Fruit fly (Drosophila melanogaster) Kc167 (cell line): ENCODE measurements around the gene CG10431.

Experiments
- Myc ChIP-seq: fragments of >200 bp; optimal IDR thresholded peaks from 2 replicates; lab custom pipeline; 2017; ENCODE audit warnings: missing external identifiers
- Sin3A ChIP-seq: fragments of >200 bp; optimal IDR thresholded peaks from 2 replicates; lab custom pipeline; 2018; ENCODE audit warnings: missing external identifiers
- h ChIP-seq: fragments of >200 bp; optimal IDR thresholded peaks from 3 replicates; lab custom pipeline; 2018; ENCODE audit warnings: missing external identifiers
- insv ChIP-seq: fragments of >200 bp; optimal IDR thresholded peaks from 3 replicates; lab custom pipeline; 2018; ENCODE audit warnings: missing external identifiers
- psq ChIP-seq: fragments of >200 bp; optimal IDR thresholded peaks from 2 replicates; lab custom pipeline; 2017; ENCODE audit warnings: missing external identifiers
- ttk ChIP-seq: sonication (Bioruptor generic); optimal IDR thresholded peaks from 2 replicates; lab custom pipeline; 2017; ENCODE audit warnings: missing external identifiers

Gene CG10431

DNA sequence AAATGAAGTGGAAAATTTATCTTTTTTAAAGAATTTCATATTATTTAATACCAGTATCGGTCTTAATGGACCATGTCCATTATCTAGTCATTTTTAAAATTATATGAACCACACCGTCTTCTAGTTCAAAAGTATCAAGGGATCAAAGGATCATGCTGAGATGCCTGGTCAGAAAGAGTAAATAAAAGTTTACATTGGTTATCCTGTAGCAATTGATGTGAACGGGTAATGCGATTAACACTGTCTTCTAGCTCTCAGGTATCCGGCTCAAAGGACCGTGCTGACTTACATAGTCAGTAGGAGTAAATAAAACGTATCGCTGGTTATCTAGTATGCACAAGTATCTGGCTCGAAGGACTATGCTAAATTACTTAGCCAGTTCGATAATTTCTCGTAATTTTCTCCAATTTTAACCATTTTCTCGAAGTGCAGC, 44.7 kb downstream of the CG10431 start:
- no peak for TF ChIP-seq ttk (lab: Kevin White, UChicago)
- TF ChIP-seq h (lab: Kevin White, UChicago): no peak
- TF ChIP-seq Sin3A (lab: Kevin White, UChicago): no peak

DNA sequence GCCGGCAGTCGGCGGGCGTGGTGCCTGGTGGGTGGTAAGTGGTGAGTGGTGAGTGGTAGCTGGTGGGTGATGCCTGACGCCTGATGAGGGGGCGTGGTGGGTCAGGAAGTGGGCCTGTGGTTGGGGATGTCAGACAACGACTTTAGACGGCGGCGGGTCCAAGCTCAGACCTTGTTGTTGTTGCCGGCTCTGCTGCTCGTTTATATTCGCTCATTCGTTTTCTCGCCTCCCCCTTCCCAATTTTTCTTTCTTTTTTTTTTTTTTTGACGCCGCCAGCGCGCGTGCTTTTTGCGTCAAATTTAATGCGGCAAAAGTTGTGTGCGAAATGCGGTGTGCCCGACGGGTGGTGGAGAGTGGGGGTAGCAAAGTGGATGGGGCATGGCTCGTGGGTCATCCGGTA, 45.1 kb downstream of the CG10431 start:
- TF ChIP-seq ttk (lab: Kevin White, UChicago) (no peak), Myc (lab: Kevin White, UChicago) (no peak), h (lab: Kevin White, UChicago) (no peak), Sin3A (lab: Kevin White, UChicago) (no peak)

DNA sequence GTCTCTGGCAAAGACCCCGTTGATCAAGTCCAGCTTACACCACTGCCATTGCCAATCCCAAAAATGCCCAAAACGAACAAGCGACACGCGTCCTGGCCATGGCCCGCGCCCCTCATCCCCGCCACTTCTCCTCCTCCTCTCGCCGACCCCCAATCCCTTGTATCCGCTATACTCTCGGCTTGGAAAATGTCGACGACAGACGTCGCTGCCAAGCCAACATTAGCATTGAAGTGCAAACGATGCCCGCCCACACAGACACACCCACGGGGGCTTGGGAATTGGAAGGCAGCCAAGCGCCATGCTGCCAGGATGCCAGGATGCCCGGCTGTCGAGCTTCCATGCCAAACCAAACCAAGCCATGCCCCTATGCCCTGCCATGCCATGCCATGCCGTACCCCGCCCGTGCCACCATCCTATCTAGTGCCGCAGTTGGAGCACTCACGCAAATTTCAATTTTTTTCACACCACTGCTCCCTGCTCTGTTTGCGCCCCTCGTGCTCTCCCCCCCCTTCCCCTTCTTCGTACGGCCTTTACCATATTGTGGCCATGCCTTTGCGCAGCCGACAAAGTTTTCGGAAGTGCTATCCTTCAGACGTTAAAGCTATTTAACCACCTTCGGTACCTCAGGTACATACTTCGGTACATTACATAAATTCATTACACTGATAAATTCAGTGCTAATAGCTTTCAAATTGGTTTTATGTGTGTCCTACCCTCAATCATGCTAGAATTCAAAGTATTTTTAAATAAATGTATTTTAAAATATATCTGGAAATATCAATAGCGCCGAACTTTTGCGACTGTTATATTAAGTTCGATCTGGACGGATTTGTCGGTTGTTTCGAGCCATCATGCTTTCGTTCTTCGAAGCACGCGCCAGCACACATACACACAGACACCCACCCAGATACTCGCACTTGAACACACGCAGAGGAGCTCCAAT, 47.0 kb downstream of the CG10431 start:
- TF ChIP-seq h (lab: Kevin White, UChicago): no peak
- TF ChIP-seq psq (lab: Kevin White, UChicago): no peak
- TF ChIP-seq Myc (lab: Kevin White, UChicago): no peak
- no peak for TF ChIP-seq insv
- TF ChIP-seq ttk (lab: Kevin White, UChicago): no peak
- no peak for TF ChIP-seq Sin3A (lab: Kevin White, UChicago)

DNA sequence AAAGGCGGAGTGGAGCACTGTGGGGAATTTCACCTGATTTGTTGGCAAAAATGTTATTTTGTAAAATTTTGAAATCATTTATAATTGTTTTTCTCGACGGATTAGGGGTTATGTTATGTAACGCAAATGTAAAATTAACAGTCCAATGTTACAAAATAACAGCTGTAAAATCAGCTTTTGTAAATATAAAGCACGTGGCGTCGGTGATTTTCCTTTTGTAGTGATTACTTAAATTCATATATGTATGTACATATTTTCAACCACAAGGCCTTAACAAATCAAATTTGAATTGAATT, 47.7 kb downstream of the CG10431 start, which contains the start of gene CG15172:
Gene CG15172 (plus strand): TSS at position 197 of the 296 bp plus-strand sequence.
- no peak for TF ChIP-seq insv
- TF ChIP-seq Myc (lab: Kevin White, UChicago): no peak
- TF ChIP-seq ttk (lab: Kevin White, UChicago): no peak
- no peak for TF ChIP-seq h (lab: Kevin White, UChicago)
- TF ChIP-seq psq (lab: Kevin White, UChicago): no peak
- no peak for TF ChIP-seq Sin3A (lab: Kevin White, UChicago)

DNA sequence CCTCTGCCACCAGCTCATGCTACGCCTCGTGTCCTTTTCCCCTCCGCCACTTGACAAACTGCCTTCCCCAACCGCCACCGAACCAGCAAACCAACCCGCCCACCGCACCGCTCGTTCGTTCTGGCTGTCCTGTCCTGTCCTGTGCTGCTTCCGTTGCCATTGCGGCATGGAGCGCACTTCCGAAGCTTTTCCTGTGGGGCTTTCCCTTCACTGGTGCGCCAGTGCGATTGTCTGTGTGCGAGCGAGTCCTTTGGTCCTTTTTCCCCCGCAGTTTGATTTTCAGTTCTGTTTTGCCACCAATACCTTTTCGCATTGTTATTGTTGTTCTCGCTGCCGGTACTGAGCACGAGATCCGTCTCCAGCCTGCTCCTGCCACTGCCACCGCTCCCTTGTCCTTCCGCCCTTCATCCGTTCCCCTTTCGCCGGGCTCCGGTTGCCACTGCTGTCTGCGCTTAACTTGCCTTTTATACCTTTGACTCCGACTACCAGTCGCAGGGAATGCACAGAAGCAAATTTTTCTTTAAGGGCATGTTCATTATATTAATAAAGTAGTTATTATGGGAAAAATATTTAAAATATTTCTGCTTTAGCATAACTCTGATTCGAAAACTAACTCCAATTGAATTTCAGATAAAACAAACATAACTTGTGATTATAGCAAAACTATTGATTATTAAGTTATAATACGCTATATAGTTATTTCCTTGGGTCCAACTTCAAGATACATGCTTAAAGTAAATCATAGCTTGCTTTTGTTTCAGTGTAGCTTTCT, 49.6 kb downstream of the CG10431 start:
- TF ChIP-seq Myc (lab: Kevin White, UChicago) (no peak), Sin3A (lab: Kevin White, UChicago) (no peak), h (lab: Kevin White, UChicago) (no peak), ttk (lab: Kevin White, UChicago) (no peak), psq (lab: Kevin White, UChicago) (no peak), insv (no peak)

DNA sequence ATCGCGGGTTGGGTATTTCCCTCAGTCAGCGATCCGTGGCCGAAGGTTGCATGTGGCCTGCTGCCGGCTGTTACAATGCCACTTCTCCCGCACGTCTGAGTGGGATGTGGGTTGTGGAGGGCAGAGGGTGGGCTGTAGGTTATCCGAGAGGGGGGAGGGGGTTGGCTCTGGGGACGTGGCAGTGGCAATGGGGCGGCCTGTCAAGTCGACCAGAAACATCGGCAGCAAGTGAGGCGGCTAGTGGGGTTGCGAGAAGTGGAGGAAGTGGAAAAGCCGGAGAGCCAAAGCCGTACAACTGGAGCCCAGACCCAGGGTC, 50.2 kb downstream of the CG10431 start:
- TF ChIP-seq Myc (lab: Kevin White, UChicago) (no peak), psq (lab: Kevin White, UChicago) (no peak), Sin3A (lab: Kevin White, UChicago) (no peak), insv (no peak), ttk (lab: Kevin White, UChicago) (no peak), h (lab: Kevin White, UChicago) (no peak)

DNA sequence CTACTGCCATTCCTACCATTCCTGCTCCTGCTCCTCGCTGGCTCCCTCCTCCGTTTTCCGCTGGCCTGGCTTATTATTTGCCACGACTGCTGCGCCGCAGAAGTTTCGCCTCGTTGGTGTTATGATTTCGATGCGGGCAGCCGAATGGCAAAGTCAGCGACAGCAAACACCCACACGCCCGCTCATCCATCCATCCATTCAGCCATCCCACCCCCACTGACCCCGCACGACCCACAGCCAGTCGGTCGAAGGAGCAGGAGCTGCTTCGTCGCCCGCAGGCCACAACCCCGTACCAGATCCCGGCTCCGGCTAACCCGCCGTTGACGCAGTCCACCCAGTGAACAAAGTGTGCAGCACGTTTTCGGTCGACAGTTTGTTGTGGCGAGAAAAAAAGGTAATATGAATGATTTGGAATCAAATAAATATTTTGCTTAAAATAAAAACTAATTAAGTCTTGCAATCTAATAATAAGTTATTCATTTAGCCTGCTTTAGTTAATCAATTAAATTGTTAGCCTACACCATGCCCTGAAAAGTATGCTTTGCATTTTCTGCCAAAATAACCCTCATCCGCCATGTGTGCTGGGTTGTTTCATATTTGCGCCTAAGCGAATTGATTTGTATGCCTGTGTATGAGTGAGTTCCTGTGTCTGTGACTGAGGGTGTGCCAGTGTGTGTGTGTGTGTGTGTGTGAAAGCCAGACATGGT, 52.1 kb downstream of the CG10431 start:
- TF ChIP-seq Myc (lab: Kevin White, UChicago): no peak
- no peak for TF ChIP-seq ttk (lab: Kevin White, UChicago)
- no peak for TF ChIP-seq insv
- TF ChIP-seq Sin3A (lab: Kevin White, UChicago): no peak
- TF ChIP-seq h (lab: Kevin White, UChicago): no peak
- TF ChIP-seq psq (lab: Kevin White, UChicago): no peak

DNA sequence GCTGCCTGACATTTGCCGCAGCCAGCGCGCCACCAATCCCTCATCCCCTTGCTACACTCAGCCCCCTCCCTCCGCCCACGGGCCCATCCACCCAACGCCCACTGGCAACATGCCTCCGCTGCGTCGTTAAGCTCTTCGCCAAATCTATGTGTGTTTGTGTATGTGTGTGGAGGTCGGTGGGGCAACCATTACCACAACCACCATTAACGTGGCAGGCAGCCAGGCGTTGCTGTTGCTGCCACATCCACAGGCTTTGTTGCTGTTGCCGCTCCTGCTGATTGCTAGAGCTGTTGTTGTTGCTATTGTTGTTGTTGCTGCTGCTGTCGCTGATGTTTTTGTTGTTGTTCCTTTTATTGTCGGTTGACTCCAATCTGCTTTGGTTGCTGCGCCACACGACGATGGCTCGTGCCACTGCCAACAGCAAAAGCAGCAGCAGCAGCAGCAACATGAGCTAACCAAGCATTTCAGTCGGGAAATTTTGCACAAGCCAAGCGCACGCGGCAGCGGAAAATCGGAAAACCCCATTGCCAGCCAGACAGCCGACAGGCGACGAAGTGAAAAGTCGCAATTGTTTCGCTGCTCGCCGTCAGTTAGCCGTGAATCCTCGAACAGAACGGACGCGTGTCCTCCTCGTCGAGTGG, 52.9 kb downstream of the CG10431 start, which contains the start of gene Sidpn:
Gene Sidpn (plus strand): TSS at position 465 of the 641 bp plus-strand sequence.
- TF ChIP-seq Sin3A (lab: Kevin White, UChicago) (no peak), Myc (lab: Kevin White, UChicago) (no peak), psq (lab: Kevin White, UChicago) (no peak), insv (no peak), ttk (lab: Kevin White, UChicago) (no peak), h (lab: Kevin White, UChicago) (no peak)
